Fruit fly (Drosophila melanogaster) whole organism, embryonic: ENCODE results near the gene CG13449.

Experiments
- Ada2b ChIP-seq: fragments of 200-800 bp; sonication (Bioruptor generic); IDR thresholded peaks from 2 replicates; pipeline ENCODE4 v1.3.6; 2022; ENCODE audit warnings: missing biosample characterization, missing genetic modification characterization
- CG10321 ChIP-seq: fragments of 200-800 bp; sonication (Bioruptor generic); IDR thresholded peaks from 2 replicates; pipeline ENCODE4 v1.3.6; 2022; ENCODE audit warnings: missing biosample characterization, missing genetic modification characterization
- CG10462 ChIP-seq: fragments of 200-800 bp; sonication (Bioruptor generic); optimal IDR thresholded peaks from 2 replicates; lab custom pipeline; 2016; ENCODE audit warnings: missing biosample characterization, missing genetic modification characterization
- CG10543 ChIP-seq: fragments of 200-800 bp; sonication (Bioruptor generic); optimal IDR thresholded peaks from 3 replicates; lab custom pipeline; 2017; ENCODE audit warnings: missing biosample characterization, mild to moderate bottlenecking, missing genetic modification characterization, moderate library complexity
- CG11093 ChIP-seq: fragments of 200-800 bp; sonication (Bioruptor generic); IDR thresholded peaks from 3 replicates; pipeline ENCODE4 v1.3.6; 2022; ENCODE audit warnings: missing biosample characterization, missing genetic modification characterization
- CG11456 ChIP-seq: fragments of 200-800 bp; sonication (Bioruptor generic); IDR thresholded peaks from 3 replicates; pipeline ENCODE4 v1.3.6; 2022; ENCODE audit warnings: missing biosample characterization, missing genetic modification characterization
- CG11696 ChIP-seq: fragments of 200-800 bp; sonication (Bioruptor generic); IDR thresholded peaks from 2 replicates; pipeline ENCODE4 v1.3.6; 2022; ENCODE audit warnings: missing biosample characterization, missing genetic modification characterization
- CG12659 ChIP-seq: fragments of 200-800 bp; sonication (Bioruptor generic); optimal IDR thresholded peaks from 3 replicates; lab custom pipeline; 2017; ENCODE audit warnings: mild to moderate bottlenecking, missing biosample characterization, missing genetic modification reagents, missing genetic modification characterization
- CG1529 ChIP-seq: fragments of 200-800 bp; sonication (Bioruptor generic); optimal IDR thresholded peaks from 3 replicates; lab custom pipeline; 2018; ENCODE audit warnings: missing biosample characterization, missing genetic modification characterization
- CG17612 ChIP-seq: fragments of 200-800 bp; sonication (Bioruptor generic); IDR thresholded peaks from 2 replicates; pipeline ENCODE4 v1.3.6; 2022; ENCODE audit warnings: missing biosample characterization, missing genetic modification characterization
- CG17802 ChIP-seq: fragments of 200-800 bp; sonication (Bioruptor generic); optimal IDR thresholded peaks from 2 replicates; lab custom pipeline; 2018; ENCODE audit warnings: missing biosample characterization, mild to moderate bottlenecking, missing genetic modification characterization, moderate library complexity
- CG18764 ChIP-seq: fragments of 200-800 bp; sonication (Bioruptor generic); optimal IDR thresholded peaks from 3 replicates; lab custom pipeline; 2016; ENCODE audit warnings: missing biosample characterization, missing genetic modification characterization
- CG32532 ChIP-seq: fragments of 200-800 bp; sonication (Bioruptor generic); IDR thresholded peaks from 2 replicates; pipeline ENCODE4 v1.3.6; 2022; ENCODE audit warnings: missing biosample characterization, missing genetic modification characterization
- CG4282 ChIP-seq: fragments of 200-800 bp; sonication (Bioruptor generic); optimal IDR thresholded peaks from 2 replicates; lab custom pipeline; 2016; ENCODE audit warnings: missing biosample characterization, missing genetic modification characterization
- CG4328 ChIP-seq: fragments of 200-800 bp; sonication (Bioruptor generic); optimal IDR thresholded peaks from 3 replicates; lab custom pipeline; 2017; ENCODE audit warnings: missing biosample characterization, missing genetic modification reagents, missing genetic modification characterization
- CG4360 ChIP-seq: fragments of 200-800 bp; sonication (Bioruptor generic); IDR thresholded peaks from 2 replicates; pipeline ENCODE4 v1.3.6; 2022; ENCODE audit warnings: missing biosample characterization, missing genetic modification characterization
- CG43689 ChIP-seq: fragments of 200-800 bp; sonication (Bioruptor generic); IDR thresholded peaks from 2 replicates; pipeline ENCODE4 v1.3.6; 2022; ENCODE audit warnings: missing biosample characterization, missing genetic modification characterization
- CG6791 ChIP-seq: fragments of 200-800 bp; sonication (Bioruptor generic); IDR thresholded peaks from 3 replicates; pipeline ENCODE4 v1.3.6; 2022; ENCODE audit warnings: missing biosample characterization, missing genetic modification characterization; ENCODE audit not compliant: partially characterized antibody
- CG6854 ChIP-seq: fragments of 200-800 bp; sonication (Bioruptor generic); optimal IDR thresholded peaks from 3 replicates; lab custom pipeline; 2017; ENCODE audit warnings: missing biosample characterization, mild to moderate bottlenecking, missing genetic modification characterization
- CG7745 ChIP-seq: fragments of 200-800 bp; sonication (Bioruptor generic); optimal IDR thresholded peaks from 2 replicates; lab custom pipeline; 2018; ENCODE audit warnings: missing biosample characterization, mild to moderate bottlenecking, missing genetic modification characterization, moderate library complexity
- CG8359 ChIP-seq: fragments of 200-800 bp; sonication (Bioruptor generic); optimal IDR thresholded peaks from 2 replicates; lab custom pipeline; 2017; ENCODE audit warnings: missing biosample characterization, mild to moderate bottlenecking, missing genetic modification characterization, borderline replicate concordance
- CHES-1-like ChIP-seq: fragments of 200-800 bp; sonication (Bioruptor generic); optimal IDR thresholded peaks from 2 replicates; lab custom pipeline; 2016; ENCODE audit warnings: missing biosample characterization, missing genetic modification characterization
- Chrac-16 ChIP-seq: fragments of 200-800 bp; sonication (Bioruptor generic); optimal IDR thresholded peaks from 3 replicates; lab custom pipeline; 2016; ENCODE audit warnings: missing biosample characterization, missing genetic modification characterization
- Dek ChIP-seq: fragments of 200-800 bp; sonication (Bioruptor generic); optimal IDR thresholded peaks from 3 replicates; lab custom pipeline; 2019; ENCODE audit warnings: missing biosample characterization, mild to moderate bottlenecking, missing genetic modification characterization, moderate library complexity
- Dp ChIP-seq: fragments of 200-800 bp; sonication (Bioruptor generic); optimal IDR thresholded peaks from 2 replicates; lab custom pipeline; 2018; ENCODE audit warnings: missing biosample characterization, mild to moderate bottlenecking, missing genetic modification characterization, moderate library complexity
- Ets65A ChIP-seq: fragments of 200-800 bp; sonication (Bioruptor generic); peaks from one replicate; lab custom pipeline; 2016; ENCODE audit warnings: missing biosample characterization, missing genetic modification characterization
- Ets97D ChIP-seq: fragments of 200-800 bp; sonication (Bioruptor generic); optimal IDR thresholded peaks from 3 replicates; lab custom pipeline; 2016; ENCODE audit warnings: missing biosample characterization, missing genetic modification characterization
- H2.0 ChIP-seq: fragments of 200-800 bp; sonication (Bioruptor generic); IDR thresholded peaks from 2 replicates; pipeline ENCODE4 v1.3.6; 2022; ENCODE audit warnings: missing biosample characterization, missing genetic modification characterization
- HmgD ChIP-seq: fragments of 200-800 bp; sonication (Bioruptor generic); optimal IDR thresholded peaks from 3 replicates; lab custom pipeline; 2016; ENCODE audit warnings: missing biosample characterization, missing genetic modification characterization
- MBD-R2 ChIP-seq: fragments of 200-800 bp; sonication (Bioruptor generic); IDR thresholded peaks from 2 replicates; pipeline ENCODE4 v1.3.6; 2022; ENCODE audit warnings: missing biosample characterization, missing genetic modification characterization
- Ptx1 ChIP-seq: fragments of 200-800 bp; sonication (Bioruptor generic); IDR thresholded peaks from 2 replicates; pipeline ENCODE4 v1.3.6; 2022; ENCODE audit warnings: missing biosample characterization, missing genetic modification characterization
- Rx ChIP-seq: fragments of 200-800 bp; sonication (Bioruptor generic); IDR thresholded peaks from 2 replicates; pipeline ENCODE4 v1.3.6; 2022; ENCODE audit warnings: missing biosample characterization, missing genetic modification characterization
- Sin3A ChIP-seq: fragments of >200 bp; optimal IDR thresholded peaks from 2 replicates; lab custom pipeline; 2018
- Spps ChIP-seq: fragments of 200-800 bp; sonication (Bioruptor generic); optimal IDR thresholded peaks from 2 replicates; lab custom pipeline; 2018; ENCODE audit warnings: missing biosample characterization, mild to moderate bottlenecking, missing genetic modification characterization
- az2 ChIP-seq: fragments of 200-800 bp; sonication (Bioruptor generic); optimal IDR thresholded peaks from 3 replicates; lab custom pipeline; 2016; ENCODE audit warnings: missing biosample characterization, missing genetic modification characterization
- cg ChIP-seq: fragments of 200-800 bp; sonication (Bioruptor generic); optimal IDR thresholded peaks from 3 replicates; lab custom pipeline; 2019; ENCODE audit warnings: missing biosample characterization, mild to moderate bottlenecking, missing genetic modification characterization, moderate library complexity
- dmrt99B ChIP-seq: fragments of 200-800 bp; sonication (Bioruptor generic); optimal IDR thresholded peaks from 2 replicates; lab custom pipeline; 2018; ENCODE audit warnings: missing biosample characterization, mild to moderate bottlenecking, missing genetic modification characterization, moderate library complexity
- emc ChIP-seq: fragments of 200-800 bp; sonication (Bioruptor generic); optimal IDR thresholded peaks from 2 replicates; lab custom pipeline; 2016; ENCODE audit warnings: missing biosample characterization, missing genetic modification characterization
- nom ChIP-seq: fragments of 200-800 bp; sonication (Bioruptor generic); optimal IDR thresholded peaks from 2 replicates; lab custom pipeline; 2017; ENCODE audit warnings: missing biosample characterization, missing genetic modification characterization, mild to moderate bottlenecking, moderate library complexity, missing genetic modification reagents
- pb ChIP-seq: fragments of 200-800 bp; sonication (Bioruptor generic); optimal IDR thresholded peaks from 3 replicates; lab custom pipeline; 2016; ENCODE audit warnings: missing biosample characterization, missing genetic modification characterization
- peb ChIP-seq: fragments of 200-800 bp; sonication (Bioruptor generic); IDR thresholded peaks from 2 replicates; pipeline ENCODE4 v1.3.6; 2022; ENCODE audit warnings: missing biosample characterization, missing genetic modification characterization
- phol ChIP-seq: fragments of 200-800 bp; sonication (Bioruptor generic); optimal IDR thresholded peaks from 3 replicates; lab custom pipeline; 2018; ENCODE audit warnings: missing biosample characterization, mild to moderate bottlenecking, missing genetic modification characterization, moderate library complexity
- rib ChIP-seq: fragments of 200-800 bp; sonication (Bioruptor generic); IDR thresholded peaks from 2 replicates; pipeline ENCODE4 v1.3.6; 2022; ENCODE audit warnings: missing biosample characterization, missing genetic modification characterization
- schlank ChIP-seq: fragments of 200-800 bp; sonication (Bioruptor generic); optimal IDR thresholded peaks from 2 replicates; lab custom pipeline; 2018; ENCODE audit warnings: missing biosample characterization, mild to moderate bottlenecking, missing genetic modification characterization
- sisA ChIP-seq: fragments of 200-800 bp; sonication (Bioruptor generic); IDR thresholded peaks from 2 replicates; pipeline ENCODE4 v1.3.6; 2022; ENCODE audit warnings: missing biosample characterization, missing genetic modification characterization
- sr ChIP-seq: fragments of 200-800 bp; sonication (Bioruptor generic); IDR thresholded peaks from 3 replicates; pipeline ENCODE4 v1.3.6; 2022; ENCODE audit warnings: missing biosample characterization, missing genetic modification characterization
- tin ChIP-seq: fragments of 200-800 bp; sonication (Bioruptor generic); optimal IDR thresholded peaks from 3 replicates; lab custom pipeline; 2016; ENCODE audit warnings: missing biosample characterization, missing genetic modification characterization
- ttk ChIP-seq: fragments of 200-800 bp; sonication (Bioruptor generic); IDR thresholded peaks from 2 replicates; pipeline ENCODE4 v2.1.2; 2022; ENCODE audit warnings: missing biosample characterization, missing genetic modification characterization
- vnd ChIP-seq: fragments of 200-800 bp; sonication (Bioruptor generic); IDR thresholded peaks from 3 replicates; pipeline ENCODE4 v1.3.6; 2022; ENCODE audit warnings: missing biosample characterization, missing genetic modification characterization; ENCODE audit not compliant: partially characterized antibody
- wdn ChIP-seq: fragments of 200-800 bp; sonication (Bioruptor generic); IDR thresholded peaks from 2 replicates; pipeline ENCODE4 v1.3.6; 2022; ENCODE audit warnings: missing biosample characterization, missing genetic modification characterization

CG13449 gene

dm6 chr3L:15590803-15591597, 21.6 kb downstream of the CG13449 start (continued):
- TF ChIP-seq CG10321 (no peak), sr (GFP tag; lab: Robert Waterston, UW) (no peak), cg (peak; percentile 36), nom (no peak), CG10543 (GFP tag; lab: Kevin White, UChicago) (peak; percentile 4), CG17802 (tag; lab: Kevin White, UChicago) (no peak)

- no peak for TF ChIP-seq CG6854
- TF ChIP-seq CG6791 (GFP tag; lab: Robert Waterston, UW) = 0 out of 3 replicates have a peak, but pooled peaks have one; percentile 1
- TF ChIP-seq CG32532 (GFP tag; lab: Robert Waterston, UW) = 0 out of 2 replicates have a peak, but pooled peaks have one; percentile 16
- TF ChIP-seq CG12659 (GFP tag; lab: Kevin White, UChicago) = no peak
- no peak for TF ChIP-seq Sin3A (lab: Kevin White, UChicago)
- TF ChIP-seq CG4282 (GFP tag; lab: Kevin White, UChicago) = no peak
- 0 out of 2 replicates have a peak, but pooled peaks have one; percentile 11 for TF ChIP-seq H2.0 (GFP tag; lab: Robert Waterston, UW)
- TF ChIP-seq Ada2b (GFP tag; lab: Robert Waterston, UW) = 0 out of 2 replicates have a peak, but pooled peaks have one; percentile 23
- 0 out of 2 replicates have a peak, but pooled peaks have one; percentile 25 for TF ChIP-seq Ptx1
- TF ChIP-seq rib = no peak
- no peak for TF ChIP-seq Rx
- TF ChIP-seq CHES-1-like (GFP tag; lab: Kevin White, UChicago) = no peak
- TF ChIP-seq peb (GFP tag; lab: Robert Waterston, UW) = no peak
- no peak for TF ChIP-seq Ets97D (GFP tag; lab: Kevin White, UChicago)
- TF ChIP-seq sisA (GFP tag; lab: Robert Waterston, UW) = no peak
- no peak for TF ChIP-seq CG4328 (GFP tag; lab: Kevin White, UChicago)
- no peak for TF ChIP-seq CG11093
- peak; percentile 24; the same call in 1 of the 3 replicates for TF ChIP-seq CG11456 (GFP tag; lab: Robert Waterston, UW)
- no peak for TF ChIP-seq CG10462 (GFP tag; lab: Kevin White, UChicago)
- no peak for TF ChIP-seq ttk (GFP tag; lab: Robert Waterston, UW)
- peak; percentile 81 for TF ChIP-seq CG11696 (GFP tag; lab: Robert Waterston, UW)
- TF ChIP-seq CG1529 (GFP tag; lab: Kevin White, UChicago) = no peak
- peak; percentile 29 for TF ChIP-seq pb
- no peak for TF ChIP-seq Dp
- TF ChIP-seq CG43689 (GFP tag; lab: Robert Waterston, UW) = no peak
- no peak for TF ChIP-seq phol (tag; lab: Kevin White, UChicago)
- TF ChIP-seq CG18764 (GFP tag; lab: Kevin White, UChicago) = no peak
- no peak for TF ChIP-seq vnd (GFP tag; lab: Robert Waterston, UW)
- no peak for TF ChIP-seq CG8359 (GFP tag; lab: Kevin White, UChicago)
- TF ChIP-seq MBD-R2 (GFP tag; lab: Robert Waterston, UW) = no peak
- TF ChIP-seq CG4360 (GFP tag; lab: Robert Waterston, UW) = 0 out of 2 replicates have a peak, but pooled peaks have one; percentile 10
- no peak for TF ChIP-seq dmrt99B (tag; lab: Kevin White, UChicago)
- TF ChIP-seq CG7745 = no peak
- TF ChIP-seq Chrac-16 (GFP tag; lab: Kevin White, UChicago) = no peak
- TF ChIP-seq Ets65A (GFP tag; lab: Kevin White, UChicago) = peak; percentile 55
- TF ChIP-seq Spps (tag; lab: Kevin White, UChicago) = no peak
- TF ChIP-seq wdn (GFP tag; lab: Robert Waterston, UW) = no peak
- no peak for TF ChIP-seq CG17612 (GFP tag; lab: Robert Waterston, UW)
- no peak for TF ChIP-seq schlank (tag; lab: Kevin White, UChicago)
- TF ChIP-seq Dek (tag; lab: Kevin White, UChicago) = no peak
- TF ChIP-seq tin (GFP tag; lab: Kevin White, UChicago) = no peak
- no peak for TF ChIP-seq HmgD (GFP tag; lab: Kevin White, UChicago)
- TF ChIP-seq az2 (GFP tag; lab: Kevin White, UChicago) = no peak
- no peak for TF ChIP-seq emc
Measured at dm6 chr3L:15589746-15590145, 22.9 kb downstream of the CG13449 start.
